Worm (Caenorhabditis elegans) whole organism, midembryonic: Measurements from ENCODE around the gene F21C10.3.

Experiments used
- T22C8.4 ChIP-seq: fragments of 200-800 bp; sonication (Bioruptor generic); IDR thresholded peaks from 2 replicates; pipeline ENCODE4 v1.3.6; 2022; ENCODE audit warnings: missing genetic modification characterization, missing compliant biosample characterization
- cog-1 ChIP-seq: sonication (generic microtip); optimal IDR thresholded peaks from 2 replicates; lab custom pipeline; 2016; ENCODE audit warnings: missing genetic modification characterization, missing compliant biosample characterization
- flt-1 ChIP-seq: fragments of 200-800 bp; sonication (Bioruptor generic); IDR thresholded peaks from 2 replicates; pipeline ENCODE4 v1.3.6; 2022; ENCODE audit warnings: missing genetic modification characterization, missing compliant biosample characterization
- klf-2 ChIP-seq: fragments of 200-800 bp; sonication (Bioruptor generic); conservative IDR thresholded peaks from 2 replicates; pipeline ENCODE4 v1.3.6; 2022; ENCODE audit warnings: missing genetic modification reagents, missing genetic modification characterization, missing compliant biosample characterization
- med-1 ChIP-seq: sonication (generic microtip); optimal IDR thresholded peaks from 2 replicates; lab custom pipeline; 2017; ENCODE audit warnings: missing genetic modification characterization, mild to moderate bottlenecking, missing compliant biosample characterization, antibody characterized with exemption, missing genetic modification reagents; ENCODE audit not compliant: insufficient read depth
- ref-1 ChIP-seq: fragments of 200-800 bp; sonication (Bioruptor generic); conservative IDR thresholded peaks from 2 replicates; pipeline ENCODE4 v1.3.6; 2022; ENCODE audit warnings: missing genetic modification reagents, missing genetic modification characterization, missing compliant biosample characterization
- tab-1 ChIP-seq: fragments of 200-800 bp; sonication (Bioruptor generic); IDR thresholded peaks from 2 replicates; pipeline ENCODE4 v1.3.6; 2022; ENCODE audit warnings: missing genetic modification characterization, missing compliant biosample characterization
- ztf-23 ChIP-seq: fragments of 200-800 bp; sonication (Bioruptor generic); IDR thresholded peaks from 2 replicates; pipeline ENCODE4 v1.3.6; 2022; ENCODE audit warnings: missing genetic modification reagents, missing genetic modification characterization, missing compliant biosample characterization
- ztf-29 ChIP-seq: fragments of 200-800 bp; sonication (Bioruptor generic); IDR thresholded peaks from 2 replicates; pipeline ENCODE4 v1.3.6; 2022; ENCODE audit warnings: missing genetic modification reagents, missing genetic modification characterization, missing compliant biosample characterization

Gene F21C10.3

ce11 chrV:9092209-9092608, 35.7 kb upstream of the F21C10.3 start, which contains the start of gene T27E4.1:
Gene T27E4.1 (plus strand): TSS chrV:9092345.
- TF ChIP-seq ref-1 (no peak), med-1 (GFP tag; lab: Kevin White, UChicago) (no peak), ztf-29 (GFP tag; lab: Robert Waterston, UW) (no peak), klf-2 (GFP tag; lab: Robert Waterston, UW) (no peak), cog-1 (no peak), ztf-23 (GFP tag; lab: Robert Waterston, UW) (no peak), flt-1 (GFP tag; lab: Robert Waterston, UW) (no peak), tab-1 (GFP tag; lab: Robert Waterston, UW) (no peak), T22C8.4 (GFP tag; lab: Robert Waterston, UW) (no peak)

DNA sequence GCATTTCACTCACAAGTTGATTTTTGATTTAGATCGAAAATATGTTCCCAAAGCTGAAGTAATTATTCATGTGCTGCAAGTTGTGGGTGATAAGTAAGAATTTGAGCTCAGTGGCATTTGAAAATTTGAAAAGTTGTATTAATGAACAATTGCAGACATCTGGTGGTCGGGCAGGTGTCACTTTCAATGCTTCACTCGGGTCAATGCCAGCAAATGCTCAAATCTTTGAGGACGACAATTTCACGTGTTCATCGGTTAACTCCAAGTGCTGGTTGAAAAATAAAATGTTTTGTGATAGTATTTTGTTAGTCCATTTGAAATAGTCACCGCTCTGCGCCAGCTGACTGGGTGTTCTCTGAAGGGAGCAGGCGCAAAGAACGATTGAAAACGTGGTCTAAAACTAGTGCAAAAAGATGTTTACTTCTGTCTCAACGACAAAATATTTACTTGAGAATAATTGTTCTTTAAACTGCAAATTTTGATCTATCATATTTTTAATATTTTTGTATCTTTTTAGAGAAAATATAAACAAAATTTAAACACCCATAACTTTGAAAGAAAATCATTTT, 33.7 kb upstream of the F21C10.3 start:
- TF ChIP-seq klf-2 (GFP tag; lab: Robert Waterston, UW) (no peak), T22C8.4 (GFP tag; lab: Robert Waterston, UW) (no peak), ztf-23 (GFP tag; lab: Robert Waterston, UW) (no peak), ref-1 (no peak), cog-1 (no peak), flt-1 (GFP tag; lab: Robert Waterston, UW) (no peak), tab-1 (GFP tag; lab: Robert Waterston, UW) (no peak), ztf-29 (GFP tag; lab: Robert Waterston, UW) (no peak), med-1 (GFP tag; lab: Kevin White, UChicago) (no peak)

DNA sequence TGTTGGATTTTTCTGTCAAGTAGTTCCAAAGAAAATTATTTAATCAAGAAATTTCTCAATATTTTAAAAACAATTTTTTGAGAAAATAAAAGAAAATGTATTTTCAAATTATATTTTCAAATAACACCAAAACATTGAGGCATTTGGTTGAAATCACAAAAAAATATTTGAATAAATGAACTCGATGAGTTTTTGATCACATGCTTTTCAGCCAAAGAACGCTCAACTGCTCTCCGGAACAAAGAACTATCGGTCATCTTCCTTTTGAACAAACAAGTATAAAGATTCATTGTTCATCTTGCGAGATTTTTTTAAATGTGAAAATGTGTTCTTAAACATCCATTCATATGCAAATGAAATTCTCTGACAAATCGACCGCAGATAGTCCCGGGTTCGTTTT, 32.9 kb upstream of the F21C10.3 start:
- no peak for TF ChIP-seq ref-1
- TF ChIP-seq cog-1 = no peak
- no peak for TF ChIP-seq flt-1 (GFP tag; lab: Robert Waterston, UW)
- TF ChIP-seq ztf-29 (GFP tag; lab: Robert Waterston, UW) = no peak
- TF ChIP-seq med-1 (GFP tag; lab: Kevin White, UChicago) = no peak
- no peak for TF ChIP-seq T22C8.4 (GFP tag; lab: Robert Waterston, UW)

DNA sequence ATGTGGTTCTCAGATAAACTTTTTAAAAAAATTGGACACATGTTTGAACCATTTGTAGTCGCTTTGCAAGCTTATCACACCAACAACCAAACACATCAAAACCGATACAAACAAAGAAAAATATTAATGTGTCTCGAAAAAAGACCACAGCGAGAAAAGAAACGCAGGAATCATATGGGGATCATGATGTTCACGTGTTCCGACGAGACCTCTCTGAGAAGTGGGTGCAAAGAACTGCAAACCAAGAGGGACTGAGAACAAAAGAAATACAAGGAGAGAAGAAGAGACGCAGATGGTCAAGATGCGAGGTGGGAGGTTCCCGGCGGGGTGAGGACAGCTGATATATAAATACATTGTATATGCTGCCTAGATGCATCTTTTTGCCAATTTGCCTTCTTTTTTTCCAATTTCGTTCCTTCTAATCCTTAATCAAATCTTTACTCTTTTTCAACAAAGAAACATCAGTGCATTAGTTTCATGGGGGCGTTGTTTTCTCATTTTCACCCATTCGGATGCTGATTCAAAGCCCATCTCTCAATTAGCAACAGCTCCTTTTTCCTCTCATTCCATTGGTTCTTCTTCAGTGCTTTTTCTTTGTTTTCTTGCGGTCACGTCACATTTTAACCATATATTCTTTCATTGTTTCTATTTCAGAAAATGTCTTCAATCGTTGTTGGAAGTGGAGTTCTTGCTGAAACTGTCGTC, 32.1 kb upstream of the F21C10.3 start, which contains the start of gene F21C10.10:
F21C10.10 (plus strand) TSS at position 655 of the 705 bp plus-strand sequence.
- TF ChIP-seq tab-1 (GFP tag; lab: Robert Waterston, UW) = no peak
- no peak for TF ChIP-seq ztf-29 (GFP tag; lab: Robert Waterston, UW)
- peak; percentile 68 for TF ChIP-seq cog-1
- TF ChIP-seq flt-1 (GFP tag; lab: Robert Waterston, UW) = 0 out of 2 replicates have a peak, but pooled peaks have one; percentile 8

DNA sequence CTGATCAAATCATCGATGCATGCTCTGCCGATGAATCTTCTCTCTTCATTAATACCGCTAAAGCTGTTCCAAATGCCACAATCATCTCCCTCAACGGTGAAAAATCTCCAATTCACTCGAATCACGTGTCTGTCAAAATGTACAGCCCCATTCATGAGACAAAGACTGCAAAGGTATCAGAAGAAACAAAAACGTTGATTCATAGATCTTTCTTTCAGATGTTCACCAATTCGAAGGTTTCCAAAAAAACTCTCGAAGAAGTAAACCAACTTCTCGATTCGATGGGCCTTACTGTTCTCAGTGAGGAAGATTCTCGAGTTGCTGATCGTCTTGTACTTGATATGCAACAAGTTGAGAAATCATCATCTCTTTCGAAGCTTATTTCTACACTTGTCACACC, 31.2 kb upstream of the F21C10.3 start:
- TF ChIP-seq tab-1 (GFP tag; lab: Robert Waterston, UW) (no peak), med-1 (GFP tag; lab: Kevin White, UChicago) (no peak), T22C8.4 (GFP tag; lab: Robert Waterston, UW) (no peak), ztf-23 (GFP tag; lab: Robert Waterston, UW) (no peak), cog-1 (no peak), klf-2 (GFP tag; lab: Robert Waterston, UW) (no peak), ref-1 (no peak), ztf-29 (GFP tag; lab: Robert Waterston, UW) (no peak), flt-1 (GFP tag; lab: Robert Waterston, UW) (no peak)

ce11 chrV:9097213-9097612, 30.7 kb upstream of the F21C10.3 start:
- TF ChIP-seq ztf-23 (GFP tag; lab: Robert Waterston, UW) (no peak), tab-1 (GFP tag; lab: Robert Waterston, UW) (no peak)

- TF ChIP-seq flt-1 (GFP tag; lab: Robert Waterston, UW) = no peak
- no peak for TF ChIP-seq ztf-23 (GFP tag; lab: Robert Waterston, UW)
- no peak for TF ChIP-seq ref-1
- no peak for TF ChIP-seq T22C8.4 (GFP tag; lab: Robert Waterston, UW)
- no peak for TF ChIP-seq med-1 (GFP tag; lab: Kevin White, UChicago)
- no peak for TF ChIP-seq cog-1
- no peak for TF ChIP-seq klf-2 (GFP tag; lab: Robert Waterston, UW)
- no peak for TF ChIP-seq tab-1 (GFP tag; lab: Robert Waterston, UW)
- TF ChIP-seq ztf-29 (GFP tag; lab: Robert Waterston, UW) = no peak
These were observed 29.4 kb upstream of the F21C10.3 start, which contains the start of gene F21C10.9 for ce11 chrV:9098280-9098973. Gene F21C10.9 (minus strand): TSS chrV:9098696.

- TF ChIP-seq med-1 (GFP tag; lab: Kevin White, UChicago) (no peak), ref-1 (no peak), tab-1 (GFP tag; lab: Robert Waterston, UW) (no peak), ztf-29 (GFP tag; lab: Robert Waterston, UW) (no peak), flt-1 (GFP tag; lab: Robert Waterston, UW) (no peak), cog-1 (no peak), ztf-23 (GFP tag; lab: Robert Waterston, UW) (no peak), klf-2 (GFP tag; lab: Robert Waterston, UW) (no peak), T22C8.4 (GFP tag; lab: Robert Waterston, UW) (no peak)
These were observed 26.8 kb upstream of the F21C10.3 start, which contains the start of gene frpr-6 for ce11 chrV:9101062-9101461. Gene frpr-6 (minus strand): TSS chrV:9101162.

DNA sequence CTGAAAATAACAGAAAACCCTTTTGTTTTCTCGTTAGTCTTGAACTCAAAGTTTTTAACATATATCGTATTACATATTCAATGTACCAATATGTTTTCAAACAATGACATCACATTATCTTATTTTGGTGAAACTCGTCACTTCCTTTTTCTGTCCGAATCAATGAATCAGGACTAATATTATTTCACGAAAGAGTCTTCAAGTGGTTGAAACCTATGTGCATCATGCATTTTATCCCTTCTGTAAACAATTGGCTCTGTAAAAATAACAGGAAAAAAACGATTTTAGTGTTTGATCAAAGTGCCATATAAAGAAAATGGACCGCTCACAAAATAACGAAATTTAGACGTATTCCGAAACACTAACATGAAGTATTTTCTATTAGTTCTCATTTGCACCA, 19.7 kb upstream of the F21C10.3 start, which contains the start of gene F21C10.18:
F21C10.18 (plus strand) TSS at position 301 of the 400 bp plus-strand sequence.
- no peak for TF ChIP-seq med-1 (GFP tag; lab: Kevin White, UChicago)
- no peak for TF ChIP-seq ref-1
- TF ChIP-seq tab-1 (GFP tag; lab: Robert Waterston, UW) = no peak
- TF ChIP-seq ztf-29 (GFP tag; lab: Robert Waterston, UW) = no peak
- no peak for TF ChIP-seq T22C8.4 (GFP tag; lab: Robert Waterston, UW)
- no peak for TF ChIP-seq flt-1 (GFP tag; lab: Robert Waterston, UW)
- no peak for TF ChIP-seq klf-2 (GFP tag; lab: Robert Waterston, UW)
